Worm (Caenorhabditis elegans) whole organism, L3 larva: ENCODE measurements around the gene F31F4.17.

Experiments
- R02D3.7 ChIP-seq: fragments of 150-350 bp; optimal IDR thresholded peaks from 2 replicates; lab custom pipeline; 2014; ENCODE audit warnings: missing biosample characterization, missing genetic modification characterization
- ZK546.5 ChIP-seq: sonication (generic microtip); optimal IDR thresholded peaks from 2 replicates; lab custom pipeline; 2017; ENCODE audit warnings: missing biosample characterization, missing genetic modification characterization
- ceh-16 ChIP-seq: sonication (generic microtip); optimal IDR thresholded peaks from 2 replicates; lab custom pipeline; 2017; ENCODE audit warnings: missing biosample characterization, missing genetic modification characterization
- ceh-28 ChIP-seq: fragments of 150-350 bp; optimal IDR thresholded peaks from 2 replicates; lab custom pipeline; 2014; ENCODE audit warnings: missing biosample characterization, missing genetic modification reagents, missing genetic modification characterization
- ceh-82 ChIP-seq: fragments of 150-350 bp; optimal IDR thresholded peaks from 2 replicates; lab custom pipeline; 2014; ENCODE audit warnings: missing biosample characterization, missing genetic modification characterization
- ceh-9 ChIP-seq: sonication (generic microtip); optimal IDR thresholded peaks from 2 replicates; lab custom pipeline; 2018; ENCODE audit warnings: missing biosample characterization, missing genetic modification characterization
- daf-12 ChIP-seq: fragments of 150-350 bp; optimal IDR thresholded peaks from 2 replicates; lab custom pipeline; 2014; ENCODE audit warnings: missing biosample characterization, missing genetic modification reagents, missing genetic modification characterization
- egl-27 ChIP-seq: sonication (generic microtip); optimal IDR thresholded peaks from 4 replicates; lab custom pipeline; 2017; ENCODE audit warnings: missing biosample characterization, missing genetic modification reagents, missing genetic modification characterization
- elt-1 ChIP-seq: fragments of 150-350 bp; optimal IDR thresholded peaks from 2 replicates; lab custom pipeline; 2014; ENCODE audit warnings: missing biosample characterization, missing genetic modification characterization
- elt-2 ChIP-seq: sonication (generic microtip); optimal IDR thresholded peaks from 2 replicates; lab custom pipeline; 2016; ENCODE audit warnings: missing genetic modification reagents, mild to moderate bottlenecking, missing genetic modification characterization, missing compliant biosample characterization
- eor-1 ChIP-seq, 2 experiments: fragments of 150-350 bp; optimal IDR thresholded peaks; 2 replicates each; lab custom pipeline; 2014 to 2018; ENCODE audit warnings: missing biosample characterization in 2 of 2, missing genetic modification characterization in 2 of 2
- fkh-2 ChIP-seq: fragments of 150-350 bp; optimal IDR thresholded peaks from 2 replicates; lab custom pipeline; 2014; ENCODE audit warnings: missing biosample characterization, missing genetic modification reagents, missing genetic modification characterization
- fos-1 ChIP-seq: fragments of 150-350 bp; optimal IDR thresholded peaks from 2 replicates; lab custom pipeline; 2014; ENCODE audit warnings: missing biosample characterization, missing genetic modification characterization
- hmg-11 ChIP-seq: sonication (generic microtip); optimal IDR thresholded peaks from 2 replicates; lab custom pipeline; 2016; ENCODE audit warnings: missing genetic modification characterization, missing compliant biosample characterization
- jun-1 ChIP-seq: fragments of 150-350 bp; optimal IDR thresholded peaks from 2 replicates; lab custom pipeline; 2014; ENCODE audit warnings: missing biosample characterization, missing genetic modification reagents, missing genetic modification characterization
- lin-15B ChIP-seq: fragments of 150-350 bp; optimal IDR thresholded peaks from 2 replicates; lab custom pipeline; 2014; ENCODE audit warnings: missing biosample characterization, missing genetic modification characterization
- lin-39 ChIP-seq: fragments of 150-350 bp; optimal IDR thresholded peaks from 2 replicates; lab custom pipeline; 2018; ENCODE audit warnings: missing biosample characterization, missing genetic modification reagents, missing genetic modification characterization
- lsy-12 ChIP-seq: sonication (generic microtip); optimal IDR thresholded peaks from 2 replicates; lab custom pipeline; 2016; ENCODE audit warnings: mild to moderate bottlenecking, missing genetic modification characterization, missing compliant biosample characterization
- mdl-1 ChIP-seq: fragments of 150-350 bp; optimal IDR thresholded peaks from 2 replicates; lab custom pipeline; 2014; ENCODE audit warnings: missing biosample characterization, missing genetic modification characterization
- mml-1 ChIP-seq: fragments of 150-350 bp; sonication (generic microtip); optimal IDR thresholded peaks from 3 replicates; lab custom pipeline; 2014; ENCODE audit warnings: missing biosample characterization, missing genetic modification characterization
- nfya-1 ChIP-seq: sonication (generic microtip); optimal IDR thresholded peaks from 2 replicates; lab custom pipeline; 2017; ENCODE audit warnings: missing genetic modification characterization, mild to moderate bottlenecking, missing compliant biosample characterization, antibody characterized with exemption, moderate library complexity; ENCODE audit not compliant: insufficient read depth
- nhr-12 ChIP-seq: fragments of 150-350 bp; optimal IDR thresholded peaks from 2 replicates; lab custom pipeline; 2014; ENCODE audit warnings: missing biosample characterization, missing genetic modification characterization
- nhr-23 ChIP-seq: fragments of 150-350 bp; optimal IDR thresholded peaks from 2 replicates; lab custom pipeline; 2014; ENCODE audit warnings: missing biosample characterization, missing genetic modification reagents, missing genetic modification characterization
- nhr-25 ChIP-seq: sonication (generic microtip); optimal IDR thresholded peaks from 2 replicates; lab custom pipeline; 2017; ENCODE audit warnings: missing biosample characterization, missing genetic modification characterization
- nhr-28 ChIP-seq: fragments of 150-350 bp; optimal IDR thresholded peaks from 2 replicates; lab custom pipeline; 2014; ENCODE audit warnings: missing biosample characterization, missing genetic modification characterization
- nhr-43 ChIP-seq: sonication (generic microtip); optimal IDR thresholded peaks from 2 replicates; lab custom pipeline; 2016; ENCODE audit warnings: mild to moderate bottlenecking, missing genetic modification characterization, missing compliant biosample characterization; ENCODE audit not compliant: poor library complexity, severe bottlenecking
- nhr-67 ChIP-seq: fragments of 150-350 bp; optimal IDR thresholded peaks from 2 replicates; lab custom pipeline; 2014; ENCODE audit warnings: missing biosample characterization, missing genetic modification characterization
- nhr-77 ChIP-seq: fragments of 150-350 bp; optimal IDR thresholded peaks from 2 replicates; lab custom pipeline; 2014; ENCODE audit warnings: missing biosample characterization, missing genetic modification characterization
- pha-4 ChIP-seq: fragments of 150-350 bp; optimal IDR thresholded peaks from 2 replicates; lab custom pipeline; 2014; ENCODE audit warnings: missing biosample characterization, missing genetic modification reagents, missing genetic modification characterization
- pqm-1 ChIP-seq: fragments of 150-350 bp; optimal IDR thresholded peaks from 2 replicates; lab custom pipeline; 2017; ENCODE audit warnings: missing biosample characterization, missing genetic modification characterization, inconsistent platforms
- sea-2 ChIP-seq: fragments of 150-350 bp; sonication (generic microtip); optimal IDR thresholded peaks from 4 replicates; lab custom pipeline; 2014; ENCODE audit warnings: missing biosample characterization, missing genetic modification reagents, missing genetic modification characterization
- skn-1 ChIP-seq: fragments of 150-350 bp; optimal IDR thresholded peaks from 2 replicates; lab custom pipeline; 2014; ENCODE audit warnings: missing biosample characterization, missing genetic modification characterization
- snpc-4 ChIP-seq: fragments of 150-350 bp; optimal IDR thresholded peaks from 2 replicates; lab custom pipeline; 2014; ENCODE audit warnings: missing biosample characterization, missing genetic modification characterization
- unc-39 ChIP-seq: sonication (generic microtip); optimal IDR thresholded peaks from 4 replicates; lab custom pipeline; 2017; ENCODE audit warnings: missing biosample characterization, missing genetic modification characterization
- unc-62 ChIP-seq: fragments of 150-350 bp; sonication (generic microtip); optimal IDR thresholded peaks from 4 replicates; lab custom pipeline; 2014; ENCODE audit warnings: missing biosample characterization, missing genetic modification reagents, missing genetic modification characterization
- zag-1 ChIP-seq: fragments of 150-350 bp; optimal IDR thresholded peaks from 2 replicates; lab custom pipeline; 2014; ENCODE audit warnings: missing biosample characterization, missing genetic modification characterization
- ztf-11 ChIP-seq: fragments of 150-350 bp; optimal IDR thresholded peaks from 2 replicates; lab custom pipeline; 2014; ENCODE audit warnings: missing biosample characterization, missing genetic modification characterization

Gene F31F4.17

ce11 chrV:687384-687783, 27.3 kb upstream of the F31F4.17 start, which contains the start of gene H25P19.1:
Gene H25P19.1, plus strand, starts transcription at chrV:687684.
- TF ChIP-seq nhr-67 (tag; lab: Kevin White, UChicago) = no peak
- no peak for TF ChIP-seq hmg-11 (tag; lab: Kevin White, UChicago)
- no peak for TF ChIP-seq skn-1 (tag; lab: Kevin White, UChicago)
- TF ChIP-seq elt-1 (tag; lab: Kevin White, UChicago) = no peak
- TF ChIP-seq ceh-9 (tag; lab: Kevin White, UChicago) = no peak
- TF ChIP-seq ceh-82 (tag; lab: Kevin White, UChicago) = no peak
- TF ChIP-seq fos-1 (tag; lab: Kevin White, UChicago) = no peak
- no peak for TF ChIP-seq sea-2 (GFP tag; lab: Kevin White, UChicago)
- no peak for TF ChIP-seq zag-1 (tag; lab: Kevin White, UChicago)
- no peak for TF ChIP-seq jun-1 (tag; lab: Kevin White, UChicago)
- TF ChIP-seq pqm-1 (tag; lab: Kevin White, UChicago) = no peak
- no peak for TF ChIP-seq fkh-2 (tag; lab: Kevin White, UChicago)
- no peak for TF ChIP-seq ztf-11
- TF ChIP-seq mml-1 (tag; lab: Kevin White, UChicago) = no peak
- no peak for TF ChIP-seq egl-27
- TF ChIP-seq R02D3.7 (tag; lab: Kevin White, UChicago) = no peak
- TF ChIP-seq eor-1 (tag; optimal IDR thresholded peaks at IDR 0.05; lab: Kevin White, UChicago) = no peak

DNA sequence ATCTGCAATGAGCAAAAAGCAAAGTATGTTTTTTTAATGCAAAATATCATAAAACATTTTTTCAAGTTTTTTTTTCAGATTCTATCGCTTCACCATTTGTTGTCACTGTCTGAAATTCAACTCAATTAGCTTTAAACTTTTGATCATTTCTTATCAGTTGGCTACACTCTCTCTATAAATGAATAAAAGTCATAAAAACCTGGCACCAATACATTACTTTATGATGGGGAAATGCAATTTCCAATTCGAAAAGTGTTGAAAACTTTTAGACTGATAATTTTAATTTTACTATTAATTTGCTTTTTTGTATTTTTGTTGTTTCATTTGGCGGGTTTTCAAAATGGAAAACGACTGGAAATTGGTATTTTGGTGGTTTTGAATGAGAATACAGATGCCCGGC, 23.7 kb upstream of the F31F4.17 start, which contains the start of gene F31F4.1:
Gene F31F4.1, plus strand, starts transcription at position 203 of the 400 bp plus-strand sequence.
- TF ChIP-seq elt-2 (tag; lab: Kevin White, UChicago) (peak; percentile 66), pqm-1 (tag; lab: Kevin White, UChicago) (peak; percentile 44), zag-1 (tag; lab: Kevin White, UChicago) (no peak)

DNA sequence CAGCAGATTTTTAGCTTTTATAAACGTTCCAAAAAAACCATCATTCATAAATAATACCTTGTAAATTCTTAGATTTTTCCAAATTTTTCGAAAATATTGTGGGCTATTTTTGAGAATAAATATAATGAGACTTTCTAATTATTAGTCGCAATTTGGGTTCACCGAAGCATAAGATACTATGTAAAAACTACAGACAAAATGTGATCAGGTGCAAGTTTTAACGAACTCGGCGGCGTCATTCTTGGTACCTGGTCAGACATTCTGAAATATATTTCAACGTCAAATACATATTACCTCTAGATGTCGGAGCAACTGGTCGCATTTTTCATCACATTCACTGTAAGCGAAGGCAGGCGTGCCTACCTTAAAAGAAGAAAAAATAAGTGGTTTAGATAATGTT, 21.9 kb upstream of the F31F4.17 start, which contains the start of gene srx-23:
Gene srx-23, plus strand, starts transcription at position 301 of the 400 bp plus-strand sequence.
- TF ChIP-seq mdl-1 (tag; lab: Kevin White, UChicago) = no peak
- TF ChIP-seq lin-15B (tag; lab: Kevin White, UChicago) = no peak
- no peak for TF ChIP-seq nhr-25
- TF ChIP-seq unc-39 (tag; lab: Kevin White, UChicago) = no peak
- TF ChIP-seq lsy-12 (tag; lab: Kevin White, UChicago) = no peak
- TF ChIP-seq ceh-28 (tag; lab: Kevin White, UChicago) = no peak
- TF ChIP-seq unc-62 (GFP tag; lab: Kevin White, UChicago) = no peak
- TF ChIP-seq nhr-77 (tag; lab: Kevin White, UChicago) = no peak
- TF ChIP-seq nhr-28 (tag; lab: Kevin White, UChicago) = no peak

ce11 chrV:679663-680062, 19.6 kb upstream of the F31F4.17 start, which contains the start of gene srx-22:
Gene srx-22, plus strand, starts transcription at chrV:679963.
- no peak for TF ChIP-seq nhr-12
- TF ChIP-seq daf-12 = no peak
- no peak for TF ChIP-seq jun-1 (tag; lab: Kevin White, UChicago)
- TF ChIP-seq pqm-1 (tag; lab: Kevin White, UChicago) = no peak
- TF ChIP-seq ceh-16 = no peak
- no peak for TF ChIP-seq lsy-12 (tag; lab: Kevin White, UChicago)
- no peak for TF ChIP-seq mml-1 (tag; lab: Kevin White, UChicago)

DNA sequence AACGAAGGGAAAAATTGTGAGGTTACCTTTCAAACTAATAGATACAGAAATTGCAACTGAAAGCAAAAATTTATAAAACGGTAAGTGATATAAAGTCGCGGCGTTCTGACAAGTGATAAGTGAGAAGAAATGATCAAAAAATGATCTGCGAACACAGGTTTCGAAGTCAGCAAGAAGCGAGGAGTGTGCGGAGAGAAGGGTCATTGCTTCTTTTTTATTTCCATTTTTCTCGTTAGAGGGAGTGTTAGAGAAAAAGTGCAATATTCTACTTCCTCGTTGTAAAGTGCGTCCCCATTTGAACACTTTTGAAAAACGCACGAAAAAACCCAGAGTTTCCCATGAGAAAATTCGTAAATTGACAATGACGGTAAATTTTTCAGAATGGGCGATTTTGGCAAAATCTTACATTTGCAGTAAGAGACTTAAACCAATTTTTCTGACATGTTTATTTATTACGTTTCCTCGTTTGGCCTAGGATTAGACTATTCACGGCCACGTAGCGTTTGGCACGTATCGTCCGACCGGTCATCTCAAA, 16.5 kb upstream of the F31F4.17 start, which contains the start of the genes fbxa-72 and srx-21:
Gene fbxa-72, minus strand, starts transcription at position 204 of the 535 bp plus-strand sequence.
Gene srx-21, plus strand, starts transcription at position 485 of the 535 bp plus-strand sequence.
- TF ChIP-seq mdl-1 (tag; lab: Kevin White, UChicago) (no peak), eor-1 (tag; optimal IDR thresholded peaks at IDR 0.05; lab: Kevin White, UChicago) (no peak), hmg-11 (tag; lab: Kevin White, UChicago) (no peak), nfya-1 (no peak), mml-1 (tag; lab: Kevin White, UChicago) (no peak), lin-15B (tag; lab: Kevin White, UChicago) (peak; percentile 21), pha-4 (tag; lab: Kevin White, UChicago) (no peak), ceh-28 (tag; lab: Kevin White, UChicago) (peak; percentile 30), nhr-25 (peak; percentile 36), nhr-43 (tag; lab: Kevin White, UChicago) (peak; percentile 60), ZK546.5 (no peak), nhr-23 (tag; lab: Kevin White, UChicago) (peak; percentile 62), lin-39 (tag; lab: Kevin White, UChicago) (no peak), unc-39 (tag; lab: Kevin White, UChicago) (no peak), daf-12 (no peak), fos-1 (tag; lab: Kevin White, UChicago) (no peak), skn-1 (tag; lab: Kevin White, UChicago) (no peak), snpc-4 (tag; lab: Kevin White, UChicago) (peak; percentile 12), fkh-2 (tag; lab: Kevin White, UChicago) (no peak), elt-2 (tag; lab: Kevin White, UChicago) (peak; percentile 28), nhr-12 (no peak), ceh-82 (tag; lab: Kevin White, UChicago) (no peak), jun-1 (tag; lab: Kevin White, UChicago) (no peak)
